Worm (Caenorhabditis elegans) whole organism, L1 larva: Measurements from ENCODE around the gene tag-51.

Experiments
- C34B4.2 ChIP-seq: sonication (generic microtip); optimal IDR thresholded peaks from 2 replicates; lab custom pipeline; 2017; ENCODE audit warnings: mild to moderate bottlenecking, missing genetic modification characterization, missing compliant biosample characterization
- aha-1 ChIP-seq: fragments of 150-350 bp; optimal IDR thresholded peaks from 2 replicates; lab custom pipeline; 2014; ENCODE audit warnings: missing biosample characterization, missing genetic modification characterization
- alr-1 ChIP-seq: fragments of 200-800 bp; sonication (Bioruptor generic); optimal IDR thresholded peaks from 2 replicates; lab custom pipeline; 2018; ENCODE audit warnings: borderline replicate concordance, mild to moderate bottlenecking, missing genetic modification characterization, missing compliant biosample characterization
- aly-2 ChIP-seq: fragments of 150-350 bp; optimal IDR thresholded peaks from 2 replicates; lab custom pipeline; 2014; ENCODE audit warnings: missing biosample characterization, missing genetic modification characterization
- blmp-1 ChIP-seq: fragments of 150-350 bp; optimal IDR thresholded peaks from 2 replicates; lab custom pipeline; 2014; ENCODE audit warnings: missing biosample characterization, missing genetic modification characterization
- ces-1 ChIP-seq: fragments of 150-350 bp; optimal IDR thresholded peaks from 2 replicates; lab custom pipeline; 2014; ENCODE audit warnings: missing biosample characterization, missing genetic modification reagents, missing genetic modification characterization
- dsc-1 ChIP-seq: sonication (generic microtip); optimal IDR thresholded peaks from 2 replicates; lab custom pipeline; 2016; ENCODE audit warnings: mild to moderate bottlenecking, missing genetic modification characterization, missing compliant biosample characterization
- elt-3 ChIP-seq, 6 experiments: fragments of 150-350 bp in 1 of 6; sonication (generic microtip); optimal IDR thresholded peaks; 2 replicates each; lab custom pipeline; 2017 to 2018; ENCODE audit warnings: missing biosample characterization in 6 of 6, missing genetic modification characterization in 6 of 6, inconsistent platforms in 1 of 6
- ets-5 ChIP-seq: fragments of 200-800 bp; sonication (Bioruptor generic); IDR thresholded peaks from 2 replicates; pipeline ENCODE4 v1.3.6; 2022; ENCODE audit warnings: missing genetic modification characterization, missing compliant biosample characterization
- fkh-8 ChIP-seq: sonication (generic microtip); optimal IDR thresholded peaks from 2 replicates; lab custom pipeline; 2016; ENCODE audit warnings: mild to moderate bottlenecking, missing genetic modification characterization, missing compliant biosample characterization
- grh-1 ChIP-seq: fragments of 200-800 bp; sonication (Bioruptor generic); IDR thresholded peaks from 2 replicates; pipeline ENCODE4 v1.3.6; 2022; ENCODE audit warnings: missing genetic modification reagents, missing genetic modification characterization, missing compliant biosample characterization
- isw-1 ChIP-seq: fragments of 200-800 bp; sonication (Bioruptor generic); IDR thresholded peaks from 2 replicates; pipeline ENCODE4 v1.3.6; 2022; ENCODE audit warnings: missing genetic modification characterization, missing compliant biosample characterization
- jun-1 ChIP-seq: fragments of 150-350 bp; optimal IDR thresholded peaks from 2 replicates; lab custom pipeline; 2014; ENCODE audit warnings: missing biosample characterization, missing genetic modification reagents, missing genetic modification characterization
- lin-13 ChIP-seq: fragments of 150-350 bp; optimal IDR thresholded peaks from 2 replicates; lab custom pipeline; 2014; ENCODE audit warnings: missing biosample characterization, missing genetic modification reagents, missing genetic modification characterization
- lin-14 ChIP-seq: fragments of 200-800 bp; sonication (Bioruptor generic); optimal IDR thresholded peaks from 2 replicates; lab custom pipeline; 2018; ENCODE audit warnings: mild to moderate bottlenecking, missing genetic modification characterization, moderate library complexity, missing compliant biosample characterization
- lin-39 ChIP-seq: fragments of 150-350 bp; optimal IDR thresholded peaks from 2 replicates; lab custom pipeline; 2014; ENCODE audit warnings: missing biosample characterization, missing genetic modification reagents, missing genetic modification characterization
- lsy-2 ChIP-seq, 2 experiments: fragments of 150-350 bp; optimal IDR thresholded peaks; 2 replicates each; lab custom pipeline; 2014; ENCODE audit warnings: missing biosample characterization in 2 of 2, missing genetic modification characterization in 2 of 2
- mep-1 ChIP-seq: fragments of 150-350 bp; optimal IDR thresholded peaks from 2 replicates; lab custom pipeline; 2014; ENCODE audit warnings: missing biosample characterization, missing genetic modification characterization
- nhr-20 ChIP-seq: sonication (generic microtip); optimal IDR thresholded peaks from 2 replicates; lab custom pipeline; 2016; ENCODE audit warnings: mild to moderate bottlenecking, missing genetic modification characterization, missing compliant biosample characterization
- nhr-28 ChIP-seq: fragments of 150-350 bp; optimal IDR thresholded peaks from 2 replicates; lab custom pipeline; 2014; ENCODE audit warnings: missing biosample characterization, missing genetic modification characterization
- nhr-71 ChIP-seq: sonication (generic microtip); optimal IDR thresholded peaks from 2 replicates; lab custom pipeline; 2016; ENCODE audit warnings: mild to moderate bottlenecking, missing genetic modification characterization, moderate library complexity, missing compliant biosample characterization
- nhr-76 ChIP-seq: sonication (generic microtip); optimal IDR thresholded peaks from 2 replicates; lab custom pipeline; 2017; ENCODE audit warnings: missing biosample characterization, missing genetic modification characterization
- nhr-85 ChIP-seq: sonication (generic microtip); peaks from one replicate; lab custom pipeline; 2016; ENCODE audit warnings: missing genetic modification characterization, inconsistent platforms, missing compliant biosample characterization
- pax-3 ChIP-seq: fragments of 200-800 bp; sonication (Bioruptor generic); optimal IDR thresholded peaks from 2 replicates; lab custom pipeline; 2018; ENCODE audit warnings: mild to moderate bottlenecking, missing genetic modification characterization, moderate library complexity, missing compliant biosample characterization
- rnt-1 ChIP-seq: sonication (generic microtip); optimal IDR thresholded peaks from 2 replicates; lab custom pipeline; 2016; ENCODE audit warnings: mild to moderate bottlenecking, missing genetic modification characterization, moderate library complexity, missing compliant biosample characterization
- snpc-4 ChIP-seq: fragments of 150-350 bp; optimal IDR thresholded peaks from 2 replicates; lab custom pipeline; 2014; ENCODE audit warnings: missing biosample characterization, missing genetic modification characterization
- snu-23 ChIP-seq: sonication (generic microtip); optimal IDR thresholded peaks from 2 replicates; lab custom pipeline; 2016; ENCODE audit warnings: missing genetic modification characterization, missing compliant biosample characterization
- sox-4 ChIP-seq: sonication (generic microtip); optimal IDR thresholded peaks from 2 replicates; lab custom pipeline; 2016; ENCODE audit warnings: missing genetic modification characterization, missing compliant biosample characterization
- sptf-1 ChIP-seq: fragments of 150-350 bp; optimal IDR thresholded peaks from 2 replicates; lab custom pipeline; 2014; ENCODE audit warnings: missing biosample characterization, missing genetic modification characterization
- sup-37 ChIP-seq: fragments of 200-800 bp; sonication (Bioruptor generic); optimal IDR thresholded peaks from 2 replicates; lab custom pipeline; 2018; ENCODE audit warnings: mild to moderate bottlenecking, missing genetic modification characterization, missing compliant biosample characterization
- swsn-7 ChIP-seq: sonication (generic microtip); optimal IDR thresholded peaks from 2 replicates; lab custom pipeline; 2016; ENCODE audit warnings: missing genetic modification characterization, missing compliant biosample characterization
- unc-130 ChIP-seq: fragments of 150-350 bp; optimal IDR thresholded peaks from 2 replicates; lab custom pipeline; 2017; ENCODE audit warnings: missing biosample characterization, missing genetic modification characterization, inconsistent platforms
- unc-98 ChIP-seq: fragments of 200-800 bp; sonication (Bioruptor generic); IDR thresholded peaks from 2 replicates; pipeline ENCODE4 v1.3.6; 2022; ENCODE audit warnings: missing genetic modification characterization, missing compliant biosample characterization

The tag-51 gene

ce11 chrIII:819313-819712, 34.7 kb upstream of the tag-51 start:
- TF ChIP-seq nhr-28 (tag; lab: Kevin White, UChicago), result no peak
- peak; percentile 8 for TF ChIP-seq sox-4
- TF ChIP-seq snpc-4 (tag; lab: Kevin White, UChicago), result peak; percentile 80
- no peak for TF ChIP-seq ces-1 (GFP tag; lab: Kevin White, UChicago)
- no peak for TF ChIP-seq ets-5 (GFP tag; lab: Robert Waterston, UW)

- TF ChIP-seq lsy-2 (tag; optimal IDR thresholded peaks at IDR 0.05; lab: Kevin White, UChicago) (peak in 1 of 2 experiments; percentile 35), rnt-1 (tag; lab: Kevin White, UChicago) (peak; percentile 68), dsc-1 (tag; lab: Kevin White, UChicago) (peak; percentile 29), nhr-76 (tag; lab: Kevin White, UChicago) (no peak), swsn-7 (tag; lab: Kevin White, UChicago) (no peak), aha-1 (tag; lab: Kevin White, UChicago) (no peak), jun-1 (tag; lab: Kevin White, UChicago) (no peak), snu-23 (GFP tag; lab: Kevin White, UChicago) (peak; percentile 12), sptf-1 (no peak), unc-98 (GFP tag; lab: Robert Waterston, UW) (no peak), isw-1 (GFP tag; lab: Robert Waterston, UW) (no peak), pax-3 (tag; lab: Kevin White, UChicago) (no peak), nhr-71 (tag; lab: Kevin White, UChicago) (peak; percentile 29), unc-130 (tag; lab: Kevin White, UChicago) (peak; percentile 18), nhr-28 (tag; lab: Kevin White, UChicago) (no peak), lin-14 (GFP tag; lab: Kevin White, UChicago) (peak; percentile 43), ets-5 (GFP tag; lab: Robert Waterston, UW) (no peak), alr-1 (no peak), ces-1 (GFP tag; lab: Kevin White, UChicago) (no peak), lin-39 (no peak), aly-2 (tag; lab: Kevin White, UChicago) (no peak)
These were observed 31.3 kb upstream of the tag-51 start, which contains the start of gene clec-149 for ce11 chrIII:822546-823272. clec-149 (plus strand) TSS chrIII:823222.

- peak; percentile 28 for TF ChIP-seq blmp-1 (tag; lab: Kevin White, UChicago)
- TF ChIP-seq grh-1 (GFP tag; lab: Robert Waterston, UW), result no peak
These were observed 28.8 kb upstream of the tag-51 start for ce11 chrIII:825256-825655.

ce11 chrIII:831961-832360, 22.1 kb upstream of the tag-51 start, which contains the start of gene ceeh-1:
ceeh-1 (minus strand) TSS chrIII:832277.
- TF ChIP-seq elt-3 (tag; optimal IDR thresholded peaks at IDR 0.05; lab: Kevin White, UChicago), result peak in 1 of 6 experiments; percentile 27
- TF ChIP-seq nhr-85 (tag; lab: Kevin White, UChicago), result peak; percentile 45
- peak in 1 of 2 experiments; percentile 13 for TF ChIP-seq lsy-2 (tag; optimal IDR thresholded peaks at IDR 0.05; lab: Kevin White, UChicago)
- peak; percentile 47 for TF ChIP-seq lin-14 (GFP tag; lab: Kevin White, UChicago)
- no peak for TF ChIP-seq rnt-1 (tag; lab: Kevin White, UChicago)
- peak; percentile 3 for TF ChIP-seq nhr-20 (tag; lab: Kevin White, UChicago)
- no peak for TF ChIP-seq lin-13 (GFP tag; lab: Kevin White, UChicago)
- no peak for TF ChIP-seq mep-1 (tag; lab: Kevin White, UChicago)
- TF ChIP-seq aha-1 (tag; lab: Kevin White, UChicago), result no peak
- no peak for TF ChIP-seq ces-1 (GFP tag; lab: Kevin White, UChicago)
- TF ChIP-seq sup-37 (GFP tag; lab: Kevin White, UChicago), result no peak
- TF ChIP-seq fkh-8 (tag; lab: Kevin White, UChicago), result no peak
- no peak for TF ChIP-seq C34B4.2
- TF ChIP-seq snu-23 (GFP tag; lab: Kevin White, UChicago), result no peak
- TF ChIP-seq, all 84 proteins: peak for 5
